Worm (Caenorhabditis elegans) whole organism, L3 larva: Measurements from ENCODE around the gene srb-16.

Experiments
- ceh-16 ChIP-seq: sonication (generic microtip); optimal IDR thresholded peaks from 2 replicates; lab custom pipeline; 2017; ENCODE audit warnings: missing biosample characterization, missing genetic modification characterization
- ceh-82 ChIP-seq: fragments of 150-350 bp; optimal IDR thresholded peaks from 2 replicates; lab custom pipeline; 2014; ENCODE audit warnings: missing biosample characterization, missing genetic modification characterization
- egl-5 ChIP-seq: fragments of 150-350 bp; optimal IDR thresholded peaks from 2 replicates; lab custom pipeline; 2017; ENCODE audit warnings: missing biosample characterization, missing genetic modification reagents, missing genetic modification characterization, inconsistent platforms
- elt-2 ChIP-seq: sonication (generic microtip); optimal IDR thresholded peaks from 2 replicates; lab custom pipeline; 2016; ENCODE audit warnings: missing genetic modification reagents, mild to moderate bottlenecking, missing genetic modification characterization, missing compliant biosample characterization
- eor-1 ChIP-seq, 2 experiments: fragments of 150-350 bp; optimal IDR thresholded peaks; 2 replicates each; lab custom pipeline; 2014 to 2018; ENCODE audit warnings: missing biosample characterization in 2 of 2, missing genetic modification characterization in 2 of 2
- lin-39 ChIP-seq: fragments of 150-350 bp; optimal IDR thresholded peaks from 2 replicates; lab custom pipeline; 2018; ENCODE audit warnings: missing biosample characterization, missing genetic modification reagents, missing genetic modification characterization
- mdl-1 ChIP-seq: fragments of 150-350 bp; optimal IDR thresholded peaks from 2 replicates; lab custom pipeline; 2014; ENCODE audit warnings: missing biosample characterization, missing genetic modification characterization
- nhr-12 ChIP-seq: fragments of 150-350 bp; optimal IDR thresholded peaks from 2 replicates; lab custom pipeline; 2014; ENCODE audit warnings: missing biosample characterization, missing genetic modification characterization
- nhr-237 ChIP-seq: fragments of 150-350 bp; optimal IDR thresholded peaks from 2 replicates; lab custom pipeline; 2014; ENCODE audit warnings: missing biosample characterization, missing genetic modification characterization
- nhr-25 ChIP-seq: sonication (generic microtip); optimal IDR thresholded peaks from 2 replicates; lab custom pipeline; 2017; ENCODE audit warnings: missing biosample characterization, missing genetic modification characterization
- nhr-76 ChIP-seq: fragments of 150-350 bp; sonication (generic microtip); optimal IDR thresholded peaks from 5 replicates; lab custom pipeline; 2014; ENCODE audit warnings: missing biosample characterization, missing genetic modification characterization
- skn-1 ChIP-seq: fragments of 150-350 bp; optimal IDR thresholded peaks from 2 replicates; lab custom pipeline; 2014; ENCODE audit warnings: missing biosample characterization, missing genetic modification characterization
- zag-1 ChIP-seq: fragments of 150-350 bp; optimal IDR thresholded peaks from 2 replicates; lab custom pipeline; 2014; ENCODE audit warnings: missing biosample characterization, missing genetic modification characterization

DNA sequence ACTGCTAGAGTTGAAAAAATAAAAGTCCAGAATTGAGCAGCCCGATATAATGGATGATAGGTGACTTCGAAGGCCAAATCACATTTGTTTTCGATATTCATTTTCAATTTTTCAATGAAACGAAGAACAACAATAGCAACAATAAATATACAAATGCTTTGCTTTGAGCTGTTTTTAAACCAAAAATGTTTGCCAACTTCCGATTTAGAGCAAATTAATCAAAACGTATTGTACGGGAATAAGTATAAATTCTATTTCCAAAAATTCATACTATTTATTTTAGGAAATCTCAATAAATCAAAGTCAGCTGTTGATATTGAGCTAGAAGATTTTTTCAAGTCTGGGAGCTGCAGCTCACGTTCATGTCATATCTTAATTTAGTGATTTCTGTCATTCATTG lies 20.2 kb upstream of the srb-16 start, which contains the start of gene srb-1:
- TF ChIP-seq lin-39 (tag; lab: Kevin White, UChicago): no peak
- no peak for TF ChIP-seq ceh-16
- TF ChIP-seq nhr-12 (tag; lab: Kevin White, UChicago): no peak
- TF ChIP-seq egl-5: no peak
- TF ChIP-seq nhr-76 (tag; lab: Kevin White, UChicago): no peak
- no peak for TF ChIP-seq eor-1 (tag; optimal IDR thresholded peaks at IDR 0.05; lab: Kevin White, UChicago)
- TF ChIP-seq nhr-237 (tag; lab: Kevin White, UChicago): no peak
- no peak for TF ChIP-seq nhr-25 (tag; lab: Kevin White, UChicago)
- TF ChIP-seq ceh-82 (tag; lab: Kevin White, UChicago): no peak
- no peak for TF ChIP-seq elt-2 (tag; lab: Kevin White, UChicago)
- no peak for TF ChIP-seq zag-1 (tag; lab: Kevin White, UChicago)
- TF ChIP-seq mdl-1 (tag; lab: Kevin White, UChicago): no peak
- no peak for TF ChIP-seq skn-1 (tag; lab: Kevin White, UChicago)
